Fruit fly (Drosophila melanogaster): Measurements from ENCODE around the gene CG14194.

The CG14194 gene

DNA sequence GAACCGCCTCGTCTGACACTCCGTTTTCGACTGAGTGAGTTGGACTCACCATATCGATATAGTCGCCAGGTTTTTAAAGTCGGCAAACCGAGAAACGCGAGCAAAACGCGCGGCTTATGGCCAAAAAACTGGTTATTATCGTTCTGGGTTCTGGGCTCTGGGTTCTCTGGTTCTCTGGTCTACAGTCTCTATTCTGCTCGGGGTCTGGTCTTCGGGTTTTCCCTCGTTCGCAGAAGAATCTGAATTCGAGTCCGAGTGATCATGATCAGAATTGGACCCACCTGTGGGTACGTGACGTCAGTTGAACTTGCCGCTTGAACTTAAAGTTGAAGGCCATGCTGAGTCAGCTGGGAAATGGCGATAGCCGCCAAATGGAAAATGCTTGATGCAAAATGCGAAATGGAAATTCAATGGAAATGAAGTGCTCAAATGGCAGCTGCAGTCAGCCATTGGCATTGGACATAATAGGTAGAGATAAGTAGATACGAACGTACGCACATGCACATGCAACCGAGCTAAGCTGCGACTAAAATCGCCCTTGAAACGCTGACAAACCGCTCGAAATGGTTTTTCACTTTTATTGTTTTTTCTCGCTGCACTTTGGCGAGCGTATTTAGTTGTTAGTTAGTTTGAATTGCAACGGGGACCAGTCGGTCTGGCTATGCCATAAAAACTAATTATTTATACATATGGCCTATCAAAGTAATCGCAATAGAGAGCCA lies 18.3 kb upstream of the CG14194 start, which contains the start of gene CG33939:
Gene CG33939 (minus strand): TSS at position 51 of the 722 bp plus-strand sequence.
- TF ChIP-seq CG8478 (optimal IDR thresholded peaks at IDR 0.05) (no peak), CTCF (optimal IDR thresholded peaks at IDR 0.05) (no peak)

- TF ChIP-seq CG8478 (optimal IDR thresholded peaks at IDR 0.05) (no peak), CTCF (optimal IDR thresholded peaks at IDR 0.05) (no peak)
Observed at dm6 chrX:19179696-19180255, 13.6 kb upstream of the CG14194 start, which contains the start of the genes CG7556 and CG7453. TSS of gene CG7556 (minus strand) at chrX:19179830. TSS of gene CG7453 (plus strand) at chrX:19180173.

DNA sequence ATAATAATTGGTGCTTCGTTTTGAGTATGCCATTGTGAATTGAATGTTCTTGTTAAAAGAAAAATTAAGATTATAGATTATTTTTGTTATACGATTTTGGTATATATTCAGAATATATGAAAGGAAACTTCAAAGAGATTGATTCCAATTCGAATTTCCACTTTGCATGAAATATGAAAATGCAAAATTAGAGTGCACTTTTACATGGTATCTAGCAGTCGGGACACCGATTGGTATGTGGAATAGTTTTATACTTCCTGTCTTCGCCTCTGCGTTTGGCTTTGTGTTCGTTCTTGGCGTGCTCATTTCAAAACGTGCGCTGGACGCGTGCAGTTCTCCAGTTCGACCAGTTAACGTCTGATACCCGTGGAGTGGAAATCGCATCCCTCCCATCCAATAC lies 10.2 kb upstream of the CG14194 start, which contains the start of gene CG33253:
Gene CG33253 (plus strand): TSS at position 301 of the 400 bp plus-strand sequence.
- TF ChIP-seq CTCF (optimal IDR thresholded peaks at IDR 0.05) (no peak), CG8478 (optimal IDR thresholded peaks at IDR 0.05) (no peak)

DNA sequence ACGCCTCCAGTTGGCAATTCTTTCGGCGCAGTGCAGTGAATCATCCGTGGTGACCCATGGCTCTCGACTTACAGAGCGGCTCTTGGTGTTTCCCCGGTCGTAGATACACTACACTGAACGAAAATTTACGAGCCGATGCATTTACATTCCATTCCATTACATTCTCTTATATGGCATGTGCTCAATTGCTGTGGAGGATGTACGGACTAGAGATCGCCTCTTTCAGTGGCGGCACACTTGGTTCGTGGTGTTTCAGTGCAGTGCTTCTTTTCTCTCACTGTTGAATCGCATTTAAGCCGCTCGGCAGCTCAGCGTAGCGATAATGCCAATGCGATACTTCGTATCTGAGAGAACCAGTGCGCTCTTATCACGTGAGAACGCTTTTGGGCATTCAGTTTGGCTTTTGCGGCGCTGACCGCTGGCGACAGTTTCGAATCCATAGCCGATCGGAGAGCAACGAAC lies 5.7 kb upstream of the CG14194 start, which contains the start of gene Mec2:
Gene Mec2 (plus strand): TSS at position 412 of the 462 bp plus-strand sequence.
- no peak for TF ChIP-seq CG8478 (optimal IDR thresholded peaks at IDR 0.05)
- TF ChIP-seq CTCF (optimal IDR thresholded peaks at IDR 0.05): no peak

dm6 chrX:19189903-19190302 lies 3.5 kb upstream of the CG14194 start, which contains the start of gene HP1D3csd:
TSS of gene HP1D3csd (plus strand) at chrX:19190214.
- TF ChIP-seq CTCF (optimal IDR thresholded peaks at IDR 0.05): peak in 1 of 2 experiments; percentile 49
- no peak for TF ChIP-seq CG8478 (optimal IDR thresholded peaks at IDR 0.05)

- TF ChIP-seq CTCF (optimal IDR thresholded peaks at IDR 0.05) (no peak), CG8478 (optimal IDR thresholded peaks at IDR 0.05) (no peak)
Observed at dm6 chrX:19191050-19191449, 2.3 kb upstream of the CG14194 start.

DNA sequence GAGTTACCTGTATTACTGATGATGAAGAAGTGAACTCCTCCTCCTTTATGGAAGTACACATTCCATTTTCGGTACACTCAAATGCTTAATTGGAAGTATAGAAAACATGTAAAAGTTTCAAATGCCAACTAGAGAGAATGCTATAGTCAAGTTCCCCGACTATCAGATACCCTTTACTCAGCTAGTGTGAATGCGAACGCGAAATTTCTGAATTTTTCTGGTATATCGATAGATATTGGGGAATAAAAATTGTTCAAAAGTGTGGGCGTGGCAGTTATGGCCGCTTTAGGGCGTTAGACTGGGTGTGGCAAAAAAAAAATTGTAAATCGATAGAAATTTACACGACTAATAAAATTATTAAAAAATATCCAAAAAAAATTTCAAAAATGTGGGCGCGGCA lies 1.8 kb upstream of the CG14194 start:
- TF ChIP-seq CTCF (optimal IDR thresholded peaks at IDR 0.05): no peak
- no peak for TF ChIP-seq CG8478 (optimal IDR thresholded peaks at IDR 0.05)

DNA sequence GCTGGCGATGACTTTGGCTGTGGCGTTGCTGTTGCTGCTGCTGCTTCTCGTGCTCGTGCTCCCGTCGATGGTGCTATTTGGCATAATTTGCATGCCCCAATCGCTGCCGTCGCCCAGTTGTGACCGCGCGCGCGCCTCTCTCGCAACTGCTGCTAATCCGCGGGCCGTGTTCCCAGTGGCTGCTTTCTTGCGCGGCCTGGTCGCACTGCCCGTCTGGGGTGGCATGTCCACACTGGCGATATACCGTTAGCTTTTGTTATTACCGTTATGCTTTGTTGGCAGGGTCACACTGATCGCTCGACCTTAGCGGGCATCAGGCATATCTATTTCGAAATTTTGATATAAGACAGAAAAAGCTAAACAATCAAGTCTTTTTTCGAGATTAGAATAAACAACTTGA lies 8.3 kb downstream of the CG14194 start, which contains the start of gene CG7990:
Gene CG7990 (minus strand): TSS at position 350 of the 400 bp plus-strand sequence.
- TF ChIP-seq CTCF (optimal IDR thresholded peaks at IDR 0.05): no peak
- TF ChIP-seq CG8478 (optimal IDR thresholded peaks at IDR 0.05): no peak

DNA sequence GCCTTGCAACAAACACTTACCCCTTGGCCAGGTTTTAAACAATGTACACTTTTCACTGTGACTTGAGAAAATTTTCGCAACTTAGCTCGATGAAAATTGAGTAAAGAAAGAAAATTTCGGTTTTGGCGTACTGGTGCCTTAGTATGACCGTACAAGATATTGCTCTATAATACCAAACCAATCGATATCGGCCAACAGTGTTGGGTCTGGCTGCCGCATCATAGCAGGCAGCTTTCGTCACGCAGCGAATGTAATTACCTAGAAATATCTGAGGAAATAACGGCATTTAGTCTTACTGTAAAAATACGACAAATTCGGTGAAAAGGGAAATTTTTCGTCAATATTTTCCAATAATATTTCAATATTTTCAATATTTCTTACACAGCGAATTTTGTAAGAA lies 14.7 kb downstream of the CG14194 start, which contains the start of gene Ulp1:
Gene Ulp1 (minus strand): TSS at position 174 of the 400 bp plus-strand sequence.
- TF ChIP-seq CTCF (optimal IDR thresholded peaks at IDR 0.05): peak; percentile 58 to 67
- TF ChIP-seq CG8478 (optimal IDR thresholded peaks at IDR 0.05): no peak

dm6 chrX:19211982-19212381 lies 18.6 kb downstream of the CG14194 start, which contains the start of gene CG14195:
TSS of gene CG14195 (minus strand) at chrX:19212082.
- TF ChIP-seq CTCF (optimal IDR thresholded peaks at IDR 0.05): no peak
- no peak for TF ChIP-seq CG8478 (optimal IDR thresholded peaks at IDR 0.05)

- TF ChIP-seq CG8478 (optimal IDR thresholded peaks at IDR 0.05) (no peak), CTCF (optimal IDR thresholded peaks at IDR 0.05) (no peak)
Observed at dm6 chrX:19212954-19213353, 19.6 kb downstream of the CG14194 start, which contains the start of gene Mur18B. TSS of gene Mur18B (plus strand) at chrX:19213254.

- TF ChIP-seq CTCF (optimal IDR thresholded peaks at IDR 0.05): no peak
Observed at dm6 chrX:19215215-19215614, 21.9 kb downstream of the CG14194 start, which contains the start of gene Muc18B. TSS of gene Muc18B (plus strand) at chrX:19215515.

DNA sequence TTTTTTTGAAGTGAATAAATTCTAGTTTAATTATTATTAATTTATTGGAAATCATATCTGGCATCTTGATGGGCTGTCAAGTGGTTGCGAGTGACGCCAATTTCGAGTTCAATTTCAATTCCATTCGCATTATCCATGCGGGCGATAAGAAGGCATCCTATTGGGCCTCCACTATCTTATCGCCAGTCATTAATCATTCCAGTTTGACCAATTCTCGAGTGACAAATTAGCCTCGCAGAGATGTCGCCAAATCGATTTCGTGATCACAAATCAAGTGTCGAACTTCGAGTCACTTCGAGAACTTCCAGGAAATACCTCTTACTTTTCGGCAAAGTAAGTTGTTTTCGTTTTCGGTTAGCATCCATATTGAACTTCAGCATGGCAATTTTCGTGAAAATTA lies 23.3 kb downstream of the CG14194 start:
- TF ChIP-seq CG8478 (optimal IDR thresholded peaks at IDR 0.05) (no peak), CTCF (optimal IDR thresholded peaks at IDR 0.05) (no peak)

dm6 chrX:19220415-19220814 lies 27.1 kb downstream of the CG14194 start, which contains the start of gene CG7884:
TSS of gene CG7884 (plus strand) at chrX:19220622.
- TF ChIP-seq CTCF (optimal IDR thresholded peaks at IDR 0.05) (no peak), CG8478 (optimal IDR thresholded peaks at IDR 0.05) (no peak)

DNA sequence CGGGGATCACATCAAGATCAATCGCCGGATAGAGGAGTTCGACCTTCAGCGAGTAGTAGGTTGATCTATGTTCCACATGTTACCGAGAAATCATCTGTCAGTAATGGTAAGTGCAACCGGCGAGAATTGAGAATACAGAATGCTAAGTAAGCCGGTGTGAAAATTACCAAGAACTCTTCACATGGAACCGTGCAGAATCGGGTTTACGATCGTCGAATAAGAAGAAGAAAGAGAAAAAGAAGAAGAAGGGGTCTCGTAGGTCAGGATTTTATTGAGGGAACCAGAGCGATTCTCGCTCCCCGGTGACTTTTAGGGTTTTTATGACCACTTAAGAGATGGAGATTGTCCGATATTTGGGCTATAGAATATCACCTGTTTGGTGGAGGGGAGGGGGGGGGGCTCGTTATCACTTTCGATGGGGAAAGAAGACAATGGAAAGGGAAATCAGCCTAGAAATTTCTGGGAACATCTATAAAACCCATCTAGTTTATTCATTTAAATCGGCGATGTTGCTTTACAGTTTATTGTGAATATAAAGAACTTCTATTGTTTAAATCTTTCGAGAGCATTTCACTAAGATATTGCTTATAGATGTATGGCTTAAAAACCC lies 27.7 kb downstream of the CG14194 start:
- TF ChIP-seq CG8478 (optimal IDR thresholded peaks at IDR 0.05) (no peak), CTCF (optimal IDR thresholded peaks at IDR 0.05) (no peak)
